Fruit fly (Drosophila melanogaster) whole organism: ENCODE data around the gene btn.

Experiments
- CG8478 ChIP-seq: fragments of >200 bp; optimal IDR thresholded peaks from 2 replicates; lab custom pipeline; 2018; ENCODE audit warnings: inconsistent platforms
- Dll ChIP-seq: fragments of >200 bp; optimal IDR thresholded peaks from 2 replicates; lab custom pipeline; 2017
- EcR ChIP-seq, 2 experiments: fragments of >200 bp; optimal IDR thresholded peaks; 2 replicates each; lab custom pipeline; 2017; ENCODE audit warnings: missing biosample characterization in 2 of 2, missing genetic modification characterization in 2 of 2, missing genetic modification reagents in 2 of 2
- pan ChIP-seq: fragments of >200 bp; optimal IDR thresholded peaks from 2 replicates; lab custom pipeline; 2017
- psq ChIP-seq: fragments of >200 bp; optimal IDR thresholded peaks from 2 replicates; lab custom pipeline; 2017
- usp ChIP-seq: fragments of >200 bp; optimal IDR thresholded peaks from 2 replicates; lab custom pipeline; 2017; ENCODE audit warnings: missing biosample characterization, missing genetic modification characterization, mixed read lengths

btn gene

dm6 chr3R:22586525-22586924, at the start of gene btn:
TSS of gene btn (minus strand) at chr3R:22586625.
- no peak for TF ChIP-seq pan (lab: Kevin White, UChicago)
- no peak for TF ChIP-seq EcR (GFP tag; optimal IDR thresholded peaks at IDR 0.05; lab: Kevin White, UChicago)
- TF ChIP-seq Dll (lab: Kevin White, UChicago), result no peak
- no peak for TF ChIP-seq CG8478

- TF ChIP-seq EcR (GFP tag; optimal IDR thresholded peaks at IDR 0.05; lab: Kevin White, UChicago) (no peak), CG8478 (no peak), psq (lab: Kevin White, UChicago) (no peak), Dll (lab: Kevin White, UChicago) (no peak), pan (lab: Kevin White, UChicago) (no peak)
These were observed 49.5 kb upstream of the btn start for dm6 chr3R:22635684-22636566.

dm6 chr3R:22634549-22635410, 48.4 kb upstream of the btn start:
- TF ChIP-seq CG8478 (no peak), usp (GFP tag; lab: Kevin White, UChicago) (no peak)

- TF ChIP-seq pan (lab: Kevin White, UChicago), result no peak
- no peak for TF ChIP-seq CG8478
- no peak for TF ChIP-seq psq (lab: Kevin White, UChicago)
- no peak for TF ChIP-seq EcR (GFP tag; optimal IDR thresholded peaks at IDR 0.05; lab: Kevin White, UChicago)
- TF ChIP-seq usp (GFP tag; lab: Kevin White, UChicago), result no peak
- no peak for TF ChIP-seq Dll (lab: Kevin White, UChicago)
These were observed 46.6 kb upstream of the btn start for dm6 chr3R:22632980-22633379.

- TF ChIP-seq usp (GFP tag; lab: Kevin White, UChicago) (no peak), pan (lab: Kevin White, UChicago) (no peak), EcR (GFP tag; optimal IDR thresholded peaks at IDR 0.05; lab: Kevin White, UChicago) (no peak), CG8478 (no peak), Dll (lab: Kevin White, UChicago) (no peak), psq (lab: Kevin White, UChicago) (no peak)
These were observed 45.8 kb upstream of the btn start for dm6 chr3R:22632181-22632580.

- TF ChIP-seq psq (lab: Kevin White, UChicago) (no peak), Dll (lab: Kevin White, UChicago) (no peak), CG8478 (no peak), pan (lab: Kevin White, UChicago) (no peak), usp (GFP tag; lab: Kevin White, UChicago) (no peak), EcR (GFP tag; optimal IDR thresholded peaks at IDR 0.05; lab: Kevin White, UChicago) (no peak)
These were observed 44.7 kb upstream of the btn start for dm6 chr3R:22631156-22631555.

dm6 chr3R:22629174-22629573, 42.7 kb upstream of the btn start:
- TF ChIP-seq pan (lab: Kevin White, UChicago) (no peak), psq (lab: Kevin White, UChicago) (no peak), usp (GFP tag; lab: Kevin White, UChicago) (no peak), Dll (lab: Kevin White, UChicago) (no peak), CG8478 (no peak), EcR (GFP tag; optimal IDR thresholded peaks at IDR 0.05; lab: Kevin White, UChicago) (no peak)

dm6 chr3R:22627936-22628513, 41.6 kb upstream of the btn start:
- TF ChIP-seq psq (lab: Kevin White, UChicago), result no peak
- TF ChIP-seq EcR (GFP tag; optimal IDR thresholded peaks at IDR 0.05; lab: Kevin White, UChicago), result no peak
- no peak for TF ChIP-seq Dll (lab: Kevin White, UChicago)
- no peak for TF ChIP-seq usp (GFP tag; lab: Kevin White, UChicago)
- no peak for TF ChIP-seq CG8478
- no peak for TF ChIP-seq pan (lab: Kevin White, UChicago)

- TF ChIP-seq EcR (GFP tag; optimal IDR thresholded peaks at IDR 0.05; lab: Kevin White, UChicago) (peak in 1 of 2 experiments; percentile 80), usp (GFP tag; lab: Kevin White, UChicago) (no peak), psq (lab: Kevin White, UChicago) (no peak)
These were observed 40.5 kb upstream of the btn start for dm6 chr3R:22626842-22627392.

- TF ChIP-seq usp (GFP tag; lab: Kevin White, UChicago), result no peak
- no peak for TF ChIP-seq psq (lab: Kevin White, UChicago)
- no peak for TF ChIP-seq EcR (GFP tag; optimal IDR thresholded peaks at IDR 0.05; lab: Kevin White, UChicago)
- no peak for TF ChIP-seq CG8478
- no peak for TF ChIP-seq pan (lab: Kevin White, UChicago)
- TF ChIP-seq Dll (lab: Kevin White, UChicago), result no peak
These were observed 39.9 kb upstream of the btn start for dm6 chr3R:22626334-22626688.
